Worm (Caenorhabditis elegans) whole organism, L4 larva: Measurements from ENCODE around the gene gpa-7.

Experiments used
- F37D6.2 ChIP-seq: sonication (generic microtip); optimal IDR thresholded peaks from 2 replicates; lab custom pipeline; 2016; ENCODE audit warnings: mild to moderate bottlenecking, missing genetic modification characterization, missing compliant biosample characterization
- ama-1 ChIP-seq: fragments of 150-350 bp; optimal IDR thresholded peaks from 2 replicates; lab custom pipeline; 2014; ENCODE audit warnings: inconsistent platforms, mixed read lengths
- daf-12 ChIP-seq: fragments of 150-350 bp; optimal IDR thresholded peaks from 2 replicates; lab custom pipeline; 2014; ENCODE audit warnings: missing biosample characterization, missing genetic modification reagents, missing genetic modification characterization
- dmd-6 ChIP-seq: fragments of 200-800 bp; sonication (Bioruptor generic); IDR thresholded peaks from 2 replicates; pipeline ENCODE4 v1.3.6; 2022; ENCODE audit warnings: missing genetic modification reagents, missing genetic modification characterization, missing compliant biosample characterization
- dve-1 ChIP-seq: sonication (generic microtip); optimal IDR thresholded peaks from 2 replicates; lab custom pipeline; 2017; ENCODE audit warnings: antibody characterized with exemption, mild to moderate bottlenecking, missing genetic modification characterization, missing compliant biosample characterization; ENCODE audit not compliant: insufficient read depth
- gei-8 ChIP-seq: fragments of 200-800 bp; sonication (Bioruptor generic); optimal IDR thresholded peaks from 2 replicates; lab custom pipeline; 2018; ENCODE audit warnings: mild to moderate bottlenecking, missing genetic modification characterization, missing compliant biosample characterization
- hlh-11 ChIP-seq: fragments of 200-800 bp; sonication (Bioruptor generic); optimal IDR thresholded peaks from 2 replicates; lab custom pipeline; 2018; ENCODE audit warnings: mild to moderate bottlenecking, missing genetic modification characterization, missing compliant biosample characterization
- lin-39 ChIP-seq: fragments of 150-350 bp; optimal IDR thresholded peaks from 2 replicates; lab custom pipeline; 2014; ENCODE audit warnings: missing biosample characterization, missing genetic modification reagents, missing genetic modification characterization
- nhr-25 ChIP-seq: sonication (generic microtip); optimal IDR thresholded peaks from 2 replicates; lab custom pipeline; 2017; ENCODE audit warnings: missing genetic modification characterization, mild to moderate bottlenecking, missing compliant biosample characterization, antibody characterized with exemption, moderate library complexity, borderline replicate concordance; ENCODE audit not compliant: insufficient read depth
- vab-7 ChIP-seq: fragments of 200-800 bp; sonication (Bioruptor generic); IDR thresholded peaks from 2 replicates; pipeline ENCODE4 v1.3.6; 2022; ENCODE audit warnings: missing genetic modification reagents, missing genetic modification characterization, missing compliant biosample characterization

ce11 chrIV:10429129-10429528 is 25.3 kb downstream of the gpa-7 start, which contains the start of gene F13B12.2:
- TF ChIP-seq vab-7 (GFP tag; lab: Robert Waterston, UW) = no peak
- TF ChIP-seq dmd-6 (GFP tag; lab: Robert Waterston, UW) = no peak
- no peak for TF ChIP-seq F37D6.2
- no peak for TF ChIP-seq ama-1 (lab: Kevin White, UChicago)
- TF ChIP-seq lin-39 = no peak
- TF ChIP-seq gei-8 (GFP tag; lab: Kevin White, UChicago) = no peak
- TF ChIP-seq daf-12 (tag; lab: Kevin White, UChicago) = no peak
- TF ChIP-seq dve-1 (tag; lab: Kevin White, UChicago) = no peak
- no peak for TF ChIP-seq nhr-25 (tag; lab: Kevin White, UChicago)
- TF ChIP-seq hlh-11 (tag; lab: Kevin White, UChicago) = no peak
